Worm (Caenorhabditis elegans) whole organism, young adult: Measurements from ENCODE around the gene T22F3.10.

ENCODE experiments used
- B0261.1 ChIP-seq: sonication (generic microtip); optimal IDR thresholded peaks from 2 replicates; lab custom pipeline; 2016; ENCODE audit warnings: mild to moderate bottlenecking, missing genetic modification characterization, moderate library complexity, missing compliant biosample characterization
- B0336.3 ChIP-seq: fragments of 200-800 bp; sonication (Bioruptor generic); IDR thresholded peaks from 2 replicates; pipeline ENCODE4 v1.3.6; 2022; ENCODE audit warnings: missing genetic modification characterization, missing compliant biosample characterization
- D2030.7 ChIP-seq: fragments of 200-800 bp; sonication (Bioruptor generic); IDR thresholded peaks from 2 replicates; pipeline ENCODE4 v1.3.6; 2022; ENCODE audit warnings: missing genetic modification reagents, missing genetic modification characterization, missing compliant biosample characterization
- F37B4.10 ChIP-seq: fragments of 200-800 bp; sonication (Bioruptor generic); IDR thresholded peaks from 2 replicates; pipeline ENCODE4 v1.3.6; 2022; ENCODE audit warnings: missing genetic modification characterization, missing compliant biosample characterization
- F49E8.2 ChIP-seq: sonication (generic microtip); optimal IDR thresholded peaks from 3 replicates; lab custom pipeline; 2017; ENCODE audit warnings: missing genetic modification characterization, mild to moderate bottlenecking, missing compliant biosample characterization, antibody characterized with exemption, moderate library complexity; ENCODE audit not compliant: insufficient read depth
- F57A8.1 ChIP-seq: fragments of 200-800 bp; sonication (Bioruptor generic); optimal IDR thresholded peaks from 2 replicates; lab custom pipeline; 2018; ENCODE audit warnings: mild to moderate bottlenecking, missing genetic modification characterization, moderate library complexity, missing compliant biosample characterization
- F57C9.4 ChIP-seq: sonication (generic microtip); optimal IDR thresholded peaks from 2 replicates; lab custom pipeline; 2017; ENCODE audit warnings: mild to moderate bottlenecking, missing genetic modification characterization, missing compliant biosample characterization
- K11D2.4 ChIP-seq: fragments of 200-800 bp; sonication (Bioruptor generic); IDR thresholded peaks from 2 replicates; pipeline ENCODE4 v1.3.6; 2022; ENCODE audit warnings: missing genetic modification reagents, missing genetic modification characterization, missing compliant biosample characterization
- T07F8.4 ChIP-seq: sonication (generic microtip); optimal IDR thresholded peaks from 2 replicates; lab custom pipeline; 2016; ENCODE audit warnings: mild to moderate bottlenecking, missing genetic modification characterization, moderate library complexity, missing compliant biosample characterization
- Y67H2A.10 ChIP-seq: fragments of 200-800 bp; sonication (Bioruptor generic); conservative IDR thresholded peaks from 2 replicates; pipeline ENCODE4 v1.3.6; 2022; ENCODE audit warnings: missing genetic modification reagents, missing genetic modification characterization, missing compliant biosample characterization
- akir-1 ChIP-seq: fragments of 200-800 bp; sonication (Bioruptor generic); optimal IDR thresholded peaks from 2 replicates; lab custom pipeline; 2018; ENCODE audit warnings: mild to moderate bottlenecking, missing genetic modification characterization, moderate library complexity, missing compliant biosample characterization
- ama-1 ChIP-seq, 3 experiments: fragments of 150-350 bp in 1 of 3; sonication (generic microtip) in 2 of 3; optimal IDR thresholded peaks; 2 replicates each; lab custom pipeline; 2014 to 2018; ENCODE audit warnings: missing biosample characterization in 2 of 3, missing genetic modification characterization in 2 of 3, missing genetic modification reagents in 2 of 3
- attf-5 ChIP-seq: fragments of 200-800 bp; sonication (Bioruptor generic); optimal IDR thresholded peaks from 2 replicates; lab custom pipeline; 2018; ENCODE audit warnings: mild to moderate bottlenecking, missing genetic modification characterization, missing compliant biosample characterization
- attf-6 ChIP-seq: fragments of 200-800 bp; sonication (Bioruptor generic); IDR thresholded peaks from 2 replicates; pipeline ENCODE4 v1.3.6; 2022; ENCODE audit warnings: missing genetic modification reagents, missing genetic modification characterization, missing compliant biosample characterization
- cebp-2 ChIP-seq: fragments of 200-800 bp; sonication (Bioruptor generic); IDR thresholded peaks from 2 replicates; pipeline ENCODE4 v1.3.6; 2022; ENCODE audit warnings: missing genetic modification characterization, missing compliant biosample characterization
- ceh-79 ChIP-seq: sonication (generic microtip); optimal IDR thresholded peaks from 2 replicates; lab custom pipeline; 2017; ENCODE audit warnings: mild to moderate bottlenecking, missing genetic modification characterization, missing compliant biosample characterization
- chd-7 ChIP-seq: sonication (generic microtip); optimal IDR thresholded peaks from 2 replicates; lab custom pipeline; 2016; ENCODE audit warnings: mild to moderate bottlenecking, missing genetic modification characterization, moderate library complexity, missing compliant biosample characterization
- die-1 ChIP-seq: sonication (generic microtip); optimal IDR thresholded peaks from 2 replicates; lab custom pipeline; 2016; ENCODE audit warnings: missing genotype, mild to moderate bottlenecking, missing genetic modification characterization, missing compliant biosample characterization
- dpff-1 ChIP-seq: sonication (generic microtip); optimal IDR thresholded peaks from 2 replicates; lab custom pipeline; 2017; ENCODE audit warnings: mild to moderate bottlenecking, missing genetic modification characterization, missing compliant biosample characterization
- efl-1 ChIP-seq: fragments of 150-350 bp; optimal IDR thresholded peaks from 2 replicates; lab custom pipeline; 2014; ENCODE audit warnings: missing biosample characterization, missing genetic modification reagents, missing genetic modification characterization
- egl-18 ChIP-seq: fragments of 200-800 bp; sonication (Bioruptor generic); IDR thresholded peaks from 2 replicates; pipeline ENCODE4 v1.3.6; 2022; ENCODE audit warnings: missing genetic modification reagents, missing genetic modification characterization, missing compliant biosample characterization
- egl-44 ChIP-seq: fragments of 200-800 bp; sonication (Bioruptor generic); IDR thresholded peaks from 2 replicates; pipeline ENCODE4 v1.3.6; 2022; ENCODE audit warnings: missing genetic modification reagents, missing genetic modification characterization, missing compliant biosample characterization
- fkh-3 ChIP-seq: sonication (generic microtip); optimal IDR thresholded peaks from 2 replicates; lab custom pipeline; 2016; ENCODE audit warnings: mild to moderate bottlenecking, missing genetic modification characterization, missing compliant biosample characterization
- hlh-12 ChIP-seq: sonication (generic microtip); optimal IDR thresholded peaks from 2 replicates; lab custom pipeline; 2016; ENCODE audit warnings: missing genetic modification characterization, missing compliant biosample characterization
- hmg-1.2 ChIP-seq: fragments of 200-800 bp; sonication (Bioruptor generic); IDR thresholded peaks from 2 replicates; pipeline ENCODE4 v1.3.6; 2022; ENCODE audit warnings: missing genetic modification reagents, missing genetic modification characterization, missing compliant biosample characterization
- let-607 ChIP-seq, 2 experiments: fragments of 200-800 bp in 1 of 2; sonication (Bioruptor generic) in 1 of 2; sonication (generic microtip) in 1 of 2; optimal IDR thresholded peaks; 2 replicates each; lab custom pipeline; 2016 to 2018; ENCODE audit warnings: mild to moderate bottlenecking in 2 of 2, missing compliant biosample characterization in 2 of 2, missing genetic modification characterization in 2 of 2, moderate library complexity in 2 of 2, missing genotype in 1 of 2
- lin-26 ChIP-seq: fragments of 200-800 bp; sonication (Bioruptor generic); IDR thresholded peaks from 2 replicates; pipeline ENCODE4 v1.3.6; 2022; ENCODE audit warnings: missing genetic modification reagents, missing genetic modification characterization, missing compliant biosample characterization
- lin-35 ChIP-seq, 3 experiments: fragments of 150-350 bp in 2 of 3; sonication (generic microtip) in 1 of 3; optimal IDR thresholded peaks; 2 replicates each; lab custom pipeline; 2014 to 2018; ENCODE audit warnings: missing biosample characterization in 3 of 3, missing genetic modification characterization in 3 of 3, missing genetic modification reagents in 3 of 3
- lin-54 ChIP-seq: fragments of 200-800 bp; sonication (Bioruptor generic); optimal IDR thresholded peaks from 2 replicates; lab custom pipeline; 2018; ENCODE audit warnings: mild to moderate bottlenecking, missing genetic modification characterization, missing compliant biosample characterization
- madf-6 ChIP-seq: fragments of 200-800 bp; sonication (Bioruptor generic); IDR thresholded peaks from 2 replicates; pipeline ENCODE4 v1.3.6; 2022; ENCODE audit warnings: missing genetic modification reagents, missing genetic modification characterization, missing compliant biosample characterization
- madf-8 ChIP-seq: fragments of 200-800 bp; sonication (Bioruptor generic); conservative IDR thresholded peaks from 2 replicates; pipeline ENCODE4 v1.3.6; 2022; ENCODE audit warnings: missing genetic modification reagents, missing genetic modification characterization, missing compliant biosample characterization
- mel-28 ChIP-seq: sonication (generic microtip); optimal IDR thresholded peaks from 2 replicates; lab custom pipeline; 2016; ENCODE audit warnings: borderline replicate concordance, mild to moderate bottlenecking, missing genetic modification characterization, missing compliant biosample characterization
- nhr-120 ChIP-seq: fragments of 200-800 bp; sonication (Bioruptor generic); IDR thresholded peaks from 2 replicates; pipeline ENCODE4 v1.3.6; 2022; ENCODE audit warnings: missing genetic modification characterization, missing compliant biosample characterization
- nhr-80 ChIP-seq: sonication (generic microtip); optimal IDR thresholded peaks from 2 replicates; lab custom pipeline; 2016; ENCODE audit warnings: missing genetic modification characterization, missing compliant biosample characterization
- pbrm-1 ChIP-seq: fragments of 200-800 bp; sonication (Bioruptor generic); IDR thresholded peaks from 2 replicates; pipeline ENCODE4 v1.3.6; 2022; ENCODE audit warnings: missing genetic modification reagents, missing genetic modification characterization, missing compliant biosample characterization
- rcor-1 ChIP-seq: fragments of 200-800 bp; sonication (Bioruptor generic); IDR thresholded peaks from 2 replicates; pipeline ENCODE4 v1.3.6; 2022; ENCODE audit warnings: missing genetic modification reagents, missing genetic modification characterization, missing compliant biosample characterization
- rec-8 ChIP-seq, 2 experiments: sonication (generic microtip); optimal IDR thresholded peaks; 2 replicates each; lab custom pipeline; 2016; ENCODE audit warnings: mild to moderate bottlenecking in 2 of 2, missing genetic modification characterization in 2 of 2, missing genetic modification reagents in 2 of 2, missing genotype in 2 of 2, missing biosample characterization in 1 of 2, missing compliant biosample characterization in 1 of 2, moderate library complexity in 1 of 2
- repo-1 ChIP-seq: sonication (generic microtip); optimal IDR thresholded peaks from 2 replicates; lab custom pipeline; 2017; ENCODE audit warnings: mild to moderate bottlenecking, missing genetic modification characterization, missing compliant biosample characterization
- rpc-1 ChIP-seq, 2 experiments: fragments of 150-350 bp in 1 of 2; sonication (generic microtip) in 1 of 2; optimal IDR thresholded peaks; 2 replicates each; lab custom pipeline; 2014 to 2018; ENCODE audit warnings: missing biosample characterization in 1 of 2, missing genetic modification characterization in 1 of 2, missing genetic modification reagents in 1 of 2, missing genotype in 1 of 2
- snpc-1.3 ChIP-seq: sonication (generic microtip); optimal IDR thresholded peaks from 2 replicates; lab custom pipeline; 2017; ENCODE audit warnings: missing genetic modification characterization, mild to moderate bottlenecking, missing compliant biosample characterization, antibody characterized with exemption, moderate library complexity, missing genotype, missing genetic modification reagents; ENCODE audit not compliant: insufficient read depth
- snpc-3.4 ChIP-seq: sonication (generic microtip); optimal IDR thresholded peaks from 2 replicates; lab custom pipeline; 2017; ENCODE audit warnings: missing genetic modification characterization, mild to moderate bottlenecking, missing compliant biosample characterization, antibody characterized with exemption, moderate library complexity, missing genotype, missing genetic modification reagents
- unc-62 ChIP-seq: fragments of 150-350 bp; optimal IDR thresholded peaks from 2 replicates; lab custom pipeline; 2014; ENCODE audit warnings: missing biosample characterization, missing genetic modification reagents, missing genetic modification characterization
- xnd-1 ChIP-seq: sonication (generic microtip); optimal IDR thresholded peaks from 2 replicates; lab custom pipeline; 2016; ENCODE audit warnings: missing genotype, missing genetic modification reagents, missing genetic modification characterization, missing compliant biosample characterization
- ztf-18 ChIP-seq: sonication (generic microtip); optimal IDR thresholded peaks from 2 replicates; lab custom pipeline; 2016; ENCODE audit warnings: missing genotype, mild to moderate bottlenecking, missing genetic modification characterization, missing compliant biosample characterization
- ztf-22 ChIP-seq: fragments of 200-800 bp; sonication (Bioruptor generic); optimal IDR thresholded peaks from 2 replicates; lab custom pipeline; 2018; ENCODE audit warnings: mild to moderate bottlenecking, missing genetic modification characterization, moderate library complexity, missing compliant biosample characterization
- ztf-25 ChIP-seq: fragments of 200-800 bp; sonication (Bioruptor generic); IDR thresholded peaks from 2 replicates; pipeline ENCODE4 v1.3.6; 2022; ENCODE audit warnings: missing genetic modification reagents, missing genetic modification characterization, missing compliant biosample characterization
- ztf-26 ChIP-seq: sonication (generic microtip); optimal IDR thresholded peaks from 2 replicates; lab custom pipeline; 2017; ENCODE audit warnings: missing genetic modification characterization, missing compliant biosample characterization
- ztf-3 ChIP-seq: fragments of 200-800 bp; sonication (Bioruptor generic); optimal IDR thresholded peaks from 2 replicates; lab custom pipeline; 2018; ENCODE audit warnings: mild to moderate bottlenecking, missing genetic modification characterization, missing compliant biosample characterization

Gene T22F3.10

DNA sequence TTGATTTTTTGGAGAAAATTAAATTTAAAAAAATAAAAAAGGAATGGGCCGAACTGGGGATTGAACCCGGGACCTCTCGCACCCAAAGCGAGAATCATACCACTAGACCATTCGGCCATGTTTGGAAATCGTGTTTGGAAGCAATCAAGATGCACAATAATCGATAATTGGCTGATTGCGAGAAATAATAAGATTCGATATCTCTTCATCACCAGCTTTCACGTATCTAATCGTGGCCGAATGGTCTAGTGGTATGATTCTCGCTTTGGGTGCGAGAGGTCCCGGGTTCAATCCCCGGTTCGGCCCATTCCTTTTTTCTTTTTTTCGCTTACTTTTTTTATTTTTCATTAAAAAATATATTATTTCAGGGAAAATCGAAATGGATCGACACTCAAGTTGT lies 29.5 kb downstream of the T22F3.10 start (continued):
- no peak for TF ChIP-seq egl-44
- peak; percentile 58 for TF ChIP-seq rpc-1 (optimal IDR thresholded peaks at IDR 0.05; lab: Kevin White, UChicago)
- TF ChIP-seq rpc-1 (tag; optimal IDR thresholded peaks at IDR 0.05; lab: Kevin White, UChicago), result peak; percentile 76
- no peak for TF ChIP-seq nhr-120
- TF ChIP-seq akir-1, result no peak
- TF ChIP-seq ceh-79 (tag; lab: Kevin White, UChicago), result no peak
- no peak for TF ChIP-seq efl-1 (GFP tag; lab: Kevin White, UChicago)
- TF ChIP-seq attf-6 (GFP tag; lab: Robert Waterston, UW), result 0 out of 2 replicates have a peak, but pooled peaks have one; percentile 13
- peak; percentile 79 for TF ChIP-seq lin-26 (GFP tag; lab: Robert Waterston, UW)
- TF ChIP-seq unc-62 (GFP tag; lab: Kevin White, UChicago), result no peak
- TF ChIP-seq repo-1 (tag; lab: Kevin White, UChicago), result no peak
- TF ChIP-seq T07F8.4 (tag; lab: Kevin White, UChicago), result peak; percentile 25
- no peak for TF ChIP-seq B0336.3 (GFP tag; lab: Robert Waterston, UW)
- peak; percentile 7; the same call in 1 of the 2 replicates for TF ChIP-seq pbrm-1
- peak; percentile 44; the same call in 1 of the 2 replicates for TF ChIP-seq madf-6 (GFP tag; lab: Robert Waterston, UW)
- TF ChIP-seq let-607 (tag; optimal IDR thresholded peaks at IDR 0.05; lab: Kevin White, UChicago), result no peak
- TF ChIP-seq fkh-3 (tag; lab: Kevin White, UChicago), result no peak
- TF ChIP-seq ztf-25, result no peak
- peak; percentile 68 for TF ChIP-seq F49E8.2 (tag; lab: Kevin White, UChicago)
- peak; percentile 31 for TF ChIP-seq snpc-1.3 (tag; lab: Kevin White, UChicago)
- no peak for TF ChIP-seq cebp-2 (GFP tag; lab: Robert Waterston, UW)
- peak; percentile 60 for TF ChIP-seq D2030.7
- TF ChIP-seq ztf-18, result no peak
- TF ChIP-seq mel-28, result no peak
- TF ChIP-seq F37B4.10 (GFP tag; lab: Robert Waterston, UW), result no peak
- TF ChIP-seq rec-8 (tag; optimal IDR thresholded peaks at IDR 0.05; lab: Kevin White, UChicago), result peak in 1 of 2 experiments; percentile 35
- TF ChIP-seq egl-18 (GFP tag; lab: Robert Waterston, UW), result no peak
- no peak for TF ChIP-seq xnd-1 (tag; lab: Kevin White, UChicago)
- no peak for TF ChIP-seq Y67H2A.10 (GFP tag; lab: Robert Waterston, UW)
- no peak for TF ChIP-seq ama-1 (optimal IDR thresholded peaks at IDR 0.05; lab: Kevin White, UChicago)
- TF ChIP-seq ama-1 (GFP tag; optimal IDR thresholded peaks at IDR 0.05; lab: Kevin White, UChicago), result peak in 1 of 2 experiments; percentile 86
- no peak for TF ChIP-seq lin-35 (GFP tag; optimal IDR thresholded peaks at IDR 0.05; lab: Kevin White, UChicago)
- peak; percentile 62 for TF ChIP-seq snpc-3.4 (tag; lab: Kevin White, UChicago)
- no peak for TF ChIP-seq K11D2.4 (GFP tag; lab: Robert Waterston, UW)
- TF ChIP-seq F57A8.1 (GFP tag; lab: Kevin White, UChicago), result no peak
- TF ChIP-seq chd-7, result no peak
- peak; percentile 65 for TF ChIP-seq B0261.1 (tag; lab: Kevin White, UChicago)
- peak; percentile 45 for TF ChIP-seq rcor-1 (GFP tag; lab: Robert Waterston, UW)
- TF ChIP-seq die-1, result peak; percentile 54
- TF ChIP-seq hlh-12 (tag; lab: Kevin White, UChicago), result no peak
- TF ChIP-seq F57C9.4, result no peak
- TF ChIP-seq ztf-3, result no peak
- TF ChIP-seq attf-5, result no peak
- no peak for TF ChIP-seq madf-8 (GFP tag; lab: Robert Waterston, UW)
- TF ChIP-seq ztf-26 (tag; lab: Kevin White, UChicago), result no peak
- TF ChIP-seq hmg-1.2, result peak; percentile 41; the same call in 1 of the 2 replicates
- TF ChIP-seq lin-54 (GFP tag; lab: Kevin White, UChicago), result peak; percentile 36
- no peak for TF ChIP-seq nhr-80 (tag; lab: Kevin White, UChicago)
- TF ChIP-seq ztf-22 (GFP tag; lab: Kevin White, UChicago), result no peak
- no peak for TF ChIP-seq dpff-1 (tag; lab: Kevin White, UChicago)
